Fruit fly (Drosophila melanogaster) whole organism, pupa: ENCODE results near the gene CarT.

Source experiments
- CG10348 ChIP-seq: fragments of 200-800 bp; sonication (Bioruptor generic); IDR thresholded peaks from 2 replicates; pipeline ENCODE4 v1.3.6; 2022; ENCODE audit warnings: missing biosample characterization, missing genetic modification characterization
- CG12605 ChIP-seq: fragments of 200-800 bp; sonication (Bioruptor generic); IDR thresholded peaks from 2 replicates; pipeline ENCODE4 v1.3.6; 2022; ENCODE audit warnings: missing biosample characterization, missing genetic modification characterization
- CG13204 ChIP-seq: fragments of 200-800 bp; sonication (Bioruptor generic); optimal IDR thresholded peaks from 2 replicates; lab custom pipeline; 2018; ENCODE audit warnings: missing biosample characterization, mild to moderate bottlenecking, missing genetic modification characterization, moderate library complexity
- CG14655 ChIP-seq: fragments of 200-800 bp; sonication (Bioruptor generic); optimal IDR thresholded peaks from 3 replicates; lab custom pipeline; 2017; ENCODE audit warnings: mild to moderate bottlenecking, missing biosample characterization, missing genetic modification reagents, missing genetic modification characterization
- CG15710 ChIP-seq: fragments of 200-800 bp; sonication (Bioruptor generic); optimal IDR thresholded peaks from 2 replicates; lab custom pipeline; 2018; ENCODE audit warnings: missing biosample characterization, mild to moderate bottlenecking, missing genetic modification characterization, moderate library complexity
- CG17806 ChIP-seq: fragments of 200-800 bp; sonication (Bioruptor generic); optimal IDR thresholded peaks from 2 replicates; lab custom pipeline; 2018; ENCODE audit warnings: missing biosample characterization, mild to moderate bottlenecking, missing genetic modification characterization, moderate library complexity
- CG32121 ChIP-seq: fragments of 200-800 bp; sonication (Bioruptor generic); IDR thresholded peaks from 2 replicates; pipeline ENCODE4 v1.3.6; 2022; ENCODE audit warnings: missing biosample characterization, missing genetic modification characterization
- CG34367 ChIP-seq: fragments of 200-800 bp; sonication (Bioruptor generic); optimal IDR thresholded peaks from 2 replicates; lab custom pipeline; 2018; ENCODE audit warnings: missing biosample characterization, mild to moderate bottlenecking, missing genetic modification characterization
- CG4496 ChIP-seq: fragments of 200-800 bp; sonication (Bioruptor generic); IDR thresholded peaks from 3 replicates; pipeline ENCODE4 v1.3.6; 2022; ENCODE audit warnings: missing biosample characterization, missing genetic modification characterization
- CG8159 ChIP-seq: fragments of 200-800 bp; sonication (Bioruptor generic); optimal IDR thresholded peaks from 3 replicates; lab custom pipeline; 2018; ENCODE audit warnings: missing biosample characterization, mild to moderate bottlenecking, missing genetic modification characterization, moderate library complexity
- CG8301 ChIP-seq: fragments of 200-800 bp; sonication (Bioruptor generic); optimal IDR thresholded peaks from 2 replicates; lab custom pipeline; 2018; ENCODE audit warnings: missing biosample characterization, mild to moderate bottlenecking, missing genetic modification characterization
- CG9948 ChIP-seq: fragments of 200-800 bp; sonication (Bioruptor generic); optimal IDR thresholded peaks from 2 replicates; lab custom pipeline; 2018; ENCODE audit warnings: missing biosample characterization, mild to moderate bottlenecking, missing genetic modification characterization, moderate library complexity
- D1 ChIP-seq: fragments of 200-800 bp; sonication (Bioruptor generic); optimal IDR thresholded peaks from 2 replicates; lab custom pipeline; 2018; ENCODE audit warnings: missing biosample characterization, mild to moderate bottlenecking, missing genetic modification characterization, moderate library complexity
- EcR ChIP-seq: fragments of 200-800 bp; sonication (Bioruptor generic); optimal IDR thresholded peaks from 3 replicates; lab custom pipeline; 2019; ENCODE audit warnings: missing biosample characterization, missing genetic modification characterization, mild to moderate bottlenecking, moderate library complexity, missing genetic modification reagents
- Ets98B ChIP-seq: fragments of 200-800 bp; sonication (Bioruptor generic); IDR thresholded peaks from 2 replicates; pipeline ENCODE4 v1.3.6; 2022; ENCODE audit warnings: missing biosample characterization, missing genetic modification characterization
- Pif1A ChIP-seq: fragments of 200-800 bp; sonication (Bioruptor generic); optimal IDR thresholded peaks from 3 replicates; lab custom pipeline; 2016; ENCODE audit warnings: missing biosample characterization, missing genetic modification characterization
- Pif1B ChIP-seq: fragments of 200-800 bp; sonication (Bioruptor generic); optimal IDR thresholded peaks from 3 replicates; lab custom pipeline; 2016; ENCODE audit warnings: missing biosample characterization, missing genetic modification characterization
- Snoo ChIP-seq: fragments of 200-800 bp; sonication (Bioruptor generic); optimal IDR thresholded peaks from 3 replicates; lab custom pipeline; 2017; ENCODE audit warnings: missing biosample characterization, mild to moderate bottlenecking, missing genetic modification characterization, inconsistent platforms
- fd96Ca ChIP-seq: fragments of 200-800 bp; sonication (Bioruptor generic); IDR thresholded peaks from 3 replicates; pipeline ENCODE4 v1.3.6; 2022; ENCODE audit warnings: missing biosample characterization, missing genetic modification characterization
- gl ChIP-seq: fragments of 200-800 bp; sonication (Bioruptor generic); optimal IDR thresholded peaks from 2 replicates; lab custom pipeline; 2018; ENCODE audit warnings: missing biosample characterization, mild to moderate bottlenecking, missing genetic modification characterization
- rn ChIP-seq: fragments of 200-800 bp; sonication (Bioruptor generic); IDR thresholded peaks from 2 replicates; pipeline ENCODE4 v1.3.6; 2022; ENCODE audit warnings: missing biosample characterization, missing genetic modification characterization

Gene CarT

DNA sequence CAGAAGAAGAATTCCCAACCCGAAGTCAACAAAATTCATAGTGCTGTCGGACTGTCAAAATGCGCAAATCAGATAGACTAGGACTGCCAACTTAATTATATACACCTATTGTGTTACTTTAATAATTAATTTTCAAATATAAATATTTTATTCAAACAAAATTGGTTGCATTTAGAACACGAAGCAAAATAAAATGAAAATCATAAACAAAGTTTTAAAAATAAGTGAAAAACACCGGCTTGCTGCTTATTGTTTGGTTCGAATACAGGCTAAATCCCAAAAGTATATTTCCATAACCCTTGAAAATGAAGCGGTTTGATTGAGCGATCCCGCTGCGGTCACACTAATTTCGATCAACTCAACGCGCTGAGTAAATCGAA, 27.7 kb upstream of the CarT start, which contains the start of the genes Rhau and dia:
TSS of gene Rhau (minus strand) at position 178 of the 380 bp plus-strand sequence.
TSS of gene dia (plus strand) at position 337 of the 380 bp plus-strand sequence.
- TF ChIP-seq CG14655 (GFP tag; lab: Kevin White, UChicago), result no peak
- peak; percentile 7 for TF ChIP-seq Snoo (tag; lab: Kevin White, UChicago)

DNA sequence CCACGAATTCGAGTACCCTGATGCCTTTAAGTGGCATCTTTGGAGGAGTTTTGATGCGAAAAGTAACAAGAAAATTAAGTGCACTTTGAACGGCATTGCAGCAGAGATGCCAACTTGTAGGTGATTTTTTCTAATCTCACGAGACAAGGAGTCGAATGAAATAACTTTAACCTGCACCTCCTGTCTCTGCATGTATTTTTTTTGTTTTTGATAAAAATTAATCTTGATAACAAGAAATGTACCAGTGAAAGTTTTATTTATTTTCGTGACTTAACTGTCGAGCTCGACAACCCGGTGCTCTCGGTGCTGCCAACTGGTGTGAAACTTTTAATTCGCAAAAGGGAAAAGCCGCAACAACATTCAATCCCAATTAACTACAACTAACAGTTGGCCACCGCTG, 22.1 kb upstream of the CarT start, which contains the start of the genes Amacr and Ns4:
TSS of gene Amacr (minus strand) at position 182 of the 400 bp plus-strand sequence.
TSS of gene Ns4 (plus strand) at position 317 of the 400 bp plus-strand sequence.
- TF ChIP-seq CG15710 (peak; percentile 61), Pif1B (GFP tag; lab: Kevin White, UChicago) (no peak), EcR (GFP tag; lab: Kevin White, UChicago) (no peak), gl (tag; lab: Kevin White, UChicago) (peak; percentile 52), CG12605 (GFP tag; lab: Robert Waterston, UW) (peak; percentile 52; the same call in 1 of the 2 replicates), CG32121 (peak; percentile 71), Snoo (tag; lab: Kevin White, UChicago) (peak; percentile 71), CG13204 (GFP tag; lab: Kevin White, UChicago) (no peak), D1 (tag; lab: Kevin White, UChicago) (no peak), fd96Ca (GFP tag; lab: Robert Waterston, UW) (peak; percentile 80), CG14655 (GFP tag; lab: Kevin White, UChicago) (no peak), CG17806 (tag; lab: Kevin White, UChicago) (peak; percentile 45), CG4496 (GFP tag; lab: Robert Waterston, UW) (peak; percentile 76), Pif1A (GFP tag; lab: Kevin White, UChicago) (no peak), CG8159 (peak; percentile 55), CG34367 (tag; lab: Kevin White, UChicago) (peak; percentile 37), CG8301 (peak; percentile 60), CG10348 (GFP tag; lab: Robert Waterston, UW) (no peak), CG9948 (tag; lab: Kevin White, UChicago) (peak; percentile 44), rn (GFP tag; lab: Robert Waterston, UW) (no peak; the same call in 1 of the 2 replicates), Ets98B (peak; percentile 65)

DNA sequence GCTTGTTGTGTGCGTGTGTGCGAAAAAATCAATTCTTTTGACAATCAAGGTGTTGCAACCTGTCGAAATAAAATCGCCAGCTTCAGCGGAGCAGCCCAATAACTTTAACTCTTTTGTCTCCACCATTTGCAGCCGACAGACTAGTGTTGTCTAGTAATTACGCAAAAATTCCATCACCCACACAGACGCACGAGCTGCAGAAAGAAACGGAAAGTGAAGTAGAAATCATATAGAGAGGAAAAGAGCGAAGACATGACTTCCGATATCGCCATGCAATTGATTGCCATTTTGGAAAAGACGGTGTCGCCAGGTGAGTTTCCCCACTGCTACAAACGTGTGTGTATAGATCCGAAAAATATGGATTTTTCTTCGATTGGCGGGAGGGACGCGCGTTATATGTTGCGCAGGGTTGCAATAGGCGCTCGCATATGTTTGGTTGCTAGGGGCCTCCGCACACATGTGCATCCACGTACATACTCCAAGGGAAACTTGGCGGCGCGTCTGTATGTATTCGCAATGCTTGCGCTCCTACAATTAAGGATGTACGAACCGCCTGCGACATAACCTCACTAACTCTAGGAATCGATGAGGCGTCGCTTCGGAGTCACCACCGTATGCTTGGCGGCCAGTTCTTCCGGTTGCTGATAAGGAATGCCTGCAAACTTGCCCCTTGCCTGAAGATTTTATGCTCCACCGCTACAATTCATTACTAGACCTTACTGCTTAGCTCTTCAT, 5.2 kb upstream of the CarT start:
- TF ChIP-seq CG4496 (GFP tag; lab: Robert Waterston, UW) (no peak), CG12605 (GFP tag; lab: Robert Waterston, UW) (0 out of 2 replicates have a peak, but pooled peaks have one; percentile 16), Ets98B (0 out of 2 replicates have a peak, but pooled peaks have one; percentile 17)

DNA sequence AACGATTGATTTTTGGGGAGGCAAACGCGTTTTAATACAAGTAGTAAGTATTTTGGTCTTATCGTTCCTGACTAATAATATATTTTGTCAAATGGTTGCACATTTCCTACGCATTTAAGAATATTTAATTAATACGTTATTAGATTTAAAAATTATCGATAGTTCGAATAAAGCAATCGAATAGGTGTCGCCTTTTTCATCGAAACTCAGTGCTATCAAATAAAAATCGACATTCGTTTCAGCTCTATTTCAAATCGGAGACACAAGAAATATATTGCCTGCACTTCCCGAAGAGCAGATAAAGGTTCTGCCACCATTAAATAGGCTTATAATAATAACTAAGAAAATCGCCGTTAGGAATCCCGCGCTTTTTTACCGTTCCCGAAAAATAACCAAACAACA, 4.6 kb upstream of the CarT start:
- TF ChIP-seq CG32121 (no peak), CG15710 (no peak), CG10348 (GFP tag; lab: Robert Waterston, UW) (no peak), CG17806 (tag; lab: Kevin White, UChicago) (no peak), rn (GFP tag; lab: Robert Waterston, UW) (no peak), Snoo (tag; lab: Kevin White, UChicago) (no peak), CG12605 (GFP tag; lab: Robert Waterston, UW) (no peak), CG13204 (GFP tag; lab: Kevin White, UChicago) (no peak), CG34367 (tag; lab: Kevin White, UChicago) (no peak), Ets98B (no peak), Pif1B (GFP tag; lab: Kevin White, UChicago) (no peak), EcR (GFP tag; lab: Kevin White, UChicago) (no peak), CG8159 (no peak), fd96Ca (GFP tag; lab: Robert Waterston, UW) (no peak), CG14655 (GFP tag; lab: Kevin White, UChicago) (no peak), D1 (tag; lab: Kevin White, UChicago) (no peak), CG4496 (GFP tag; lab: Robert Waterston, UW) (no peak)

DNA sequence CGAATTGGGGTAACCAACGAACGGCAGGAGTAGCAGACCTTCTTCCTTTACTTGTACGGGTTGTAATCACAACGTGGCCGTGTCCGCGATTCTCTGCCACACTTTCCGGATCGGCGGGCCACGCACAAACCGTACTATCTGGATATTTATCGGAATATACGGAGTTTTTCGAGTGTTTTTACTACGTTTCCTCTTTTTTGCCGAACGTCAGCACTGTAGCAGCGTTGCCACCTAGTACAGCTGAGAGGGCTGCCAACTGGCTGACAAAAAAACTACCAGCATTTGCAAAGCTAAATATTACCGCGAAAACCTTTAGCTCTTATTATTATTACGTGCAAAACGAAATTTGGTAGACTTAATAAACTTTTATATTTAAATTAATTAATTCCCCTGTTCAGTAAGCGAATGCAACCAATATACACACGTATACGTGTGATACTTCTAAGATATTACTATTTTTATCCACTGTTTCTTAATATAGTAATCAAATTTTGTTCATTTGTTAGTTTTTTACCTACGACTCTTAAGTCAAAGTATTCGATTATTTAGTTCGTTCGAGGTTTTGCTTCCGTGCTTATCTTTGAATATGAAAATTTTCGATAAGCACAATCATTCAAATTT, 4.1 kb upstream of the CarT start, which contains the start of gene TM9SF2:
TSS of gene TM9SF2 (minus strand) at position 244 of the 621 bp plus-strand sequence.
- no peak for TF ChIP-seq CG13204 (GFP tag; lab: Kevin White, UChicago)
- no peak; the same call in 2 of the 3 replicates for TF ChIP-seq fd96Ca (GFP tag; lab: Robert Waterston, UW)
- TF ChIP-seq CG8159, result no peak
- no peak for TF ChIP-seq rn (GFP tag; lab: Robert Waterston, UW)
- TF ChIP-seq, all 21 proteins: peak for 0

DNA sequence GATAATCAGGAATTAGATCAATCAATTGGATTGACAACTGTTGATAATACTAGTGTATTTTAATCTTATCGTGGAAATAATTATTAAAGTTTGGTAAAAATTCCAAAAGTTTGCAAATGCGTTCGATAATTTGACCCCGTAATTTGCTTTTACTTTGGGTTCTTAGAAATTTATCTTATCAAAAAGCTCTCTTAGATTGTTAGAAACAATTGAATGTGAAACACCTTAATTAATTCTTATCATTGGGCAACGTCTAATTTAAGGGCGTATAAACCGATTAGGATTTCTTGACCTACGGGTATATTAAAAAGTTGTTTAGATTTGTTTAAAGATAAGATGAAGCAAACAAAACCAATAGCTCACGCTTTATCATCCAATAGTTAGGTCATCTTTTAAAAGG, 2.9 kb upstream of the CarT start:
- TF ChIP-seq CG12605 (GFP tag; lab: Robert Waterston, UW) (no peak), rn (GFP tag; lab: Robert Waterston, UW) (no peak), CG13204 (GFP tag; lab: Kevin White, UChicago) (no peak), Ets98B (no peak), CG8159 (no peak), CG32121 (no peak), gl (tag; lab: Kevin White, UChicago) (no peak), CG14655 (GFP tag; lab: Kevin White, UChicago) (no peak), Pif1A (GFP tag; lab: Kevin White, UChicago) (no peak), Pif1B (GFP tag; lab: Kevin White, UChicago) (no peak), CG17806 (tag; lab: Kevin White, UChicago) (no peak), CG4496 (GFP tag; lab: Robert Waterston, UW) (no peak)
- TF ChIP-seq, all 21 proteins: peak for 0
